Fruit fly (Drosophila melanogaster) whole organism, prepupa: Measurements from ENCODE around the gene CG12009.
A peak's percentile ranks its signal among the peaks of the same experiment; 100 is the strongest.

Experiments used
- CG10631 ChIP-seq: fragments of 200-800 bp; sonication (Bioruptor generic); optimal IDR thresholded peaks from 2 replicates; lab custom pipeline; 2016; ENCODE audit warnings: missing biosample characterization, missing genetic modification characterization
- CG10669 ChIP-seq: fragments of 200-800 bp; sonication (Bioruptor generic); optimal IDR thresholded peaks from 3 replicates; lab custom pipeline; 2018; ENCODE audit warnings: missing biosample characterization, mild to moderate bottlenecking, missing genetic modification characterization, moderate library complexity
- CG11294 ChIP-seq: fragments of 200-800 bp; sonication (Bioruptor generic); IDR thresholded peaks from 2 replicates; pipeline ENCODE4 v1.3.6; 2022; ENCODE audit warnings: missing biosample characterization, missing genetic modification characterization
- CG11762 ChIP-seq: fragments of 200-800 bp; sonication (Bioruptor generic); optimal IDR thresholded peaks from 3 replicates; lab custom pipeline; 2016; ENCODE audit warnings: missing biosample characterization, missing genetic modification characterization; ENCODE audit not compliant: insufficient read depth
- CG15336 ChIP-seq: fragments of 200-800 bp; sonication (Bioruptor generic); IDR thresholded peaks from 2 replicates; pipeline ENCODE4 v1.3.6; 2022; ENCODE audit warnings: missing biosample characterization, missing genetic modification characterization
- CG1621 ChIP-seq: fragments of 200-800 bp; sonication (Bioruptor generic); optimal IDR thresholded peaks from 3 replicates; lab custom pipeline; 2018; ENCODE audit warnings: missing biosample characterization, mild to moderate bottlenecking, missing genetic modification characterization
- CG16779 ChIP-seq: fragments of 200-800 bp; sonication (Bioruptor generic); optimal IDR thresholded peaks from 3 replicates; lab custom pipeline; 2017; ENCODE audit warnings: missing biosample characterization, mild to moderate bottlenecking, missing genetic modification characterization
- CG31627 ChIP-seq: fragments of 200-800 bp; sonication (Bioruptor generic); optimal IDR thresholded peaks from 3 replicates; lab custom pipeline; 2016; ENCODE audit warnings: missing biosample characterization, missing genetic modification characterization
- CG32006 ChIP-seq: fragments of 200-800 bp; sonication (Bioruptor generic); optimal IDR thresholded peaks from 3 replicates; lab custom pipeline; 2017; ENCODE audit warnings: missing biosample characterization, mild to moderate bottlenecking, missing genetic modification characterization
- CG34406 ChIP-seq: fragments of 200-800 bp; sonication (Bioruptor generic); optimal IDR thresholded peaks from 3 replicates; lab custom pipeline; 2016; ENCODE audit warnings: missing biosample characterization, missing genetic modification characterization
- CG3919 ChIP-seq: fragments of 200-800 bp; sonication (Bioruptor generic); optimal IDR thresholded peaks from 3 replicates; lab custom pipeline; 2016; ENCODE audit warnings: missing biosample characterization, missing genetic modification characterization
- CG4318 ChIP-seq: fragments of 200-800 bp; sonication (Bioruptor generic); optimal IDR thresholded peaks from 3 replicates; lab custom pipeline; 2017; ENCODE audit warnings: missing biosample characterization, mild to moderate bottlenecking, missing genetic modification characterization
- CG6163 ChIP-seq: fragments of 200-800 bp; sonication (Bioruptor generic); IDR thresholded peaks from 3 replicates; pipeline ENCODE4 v1.3.6; 2022; ENCODE audit warnings: missing biosample characterization, missing genetic modification characterization
- CG6276 ChIP-seq: fragments of 200-800 bp; sonication (Bioruptor generic); optimal IDR thresholded peaks from 2 replicates; lab custom pipeline; 2017; ENCODE audit warnings: missing biosample characterization, mild to moderate bottlenecking, missing genetic modification characterization
- CG6792 ChIP-seq: fragments of 200-800 bp; sonication (Bioruptor generic); optimal IDR thresholded peaks from 3 replicates; lab custom pipeline; 2016; ENCODE audit warnings: missing biosample characterization, missing genetic modification characterization
- CG6808 ChIP-seq: fragments of 200-800 bp; sonication (Bioruptor generic); optimal IDR thresholded peaks from 3 replicates; lab custom pipeline; 2017; ENCODE audit warnings: missing biosample characterization, missing genetic modification characterization, mild to moderate bottlenecking, moderate library complexity, missing genetic modification reagents
- CG6854 ChIP-seq: fragments of 200-800 bp; sonication (Bioruptor generic); optimal IDR thresholded peaks from 2 replicates; lab custom pipeline; 2017; ENCODE audit warnings: missing biosample characterization, mild to moderate bottlenecking, missing genetic modification characterization
- CG8119 ChIP-seq: fragments of 200-800 bp; sonication (Bioruptor generic); IDR thresholded peaks from 3 replicates; pipeline ENCODE4 v1.3.6; 2022; ENCODE audit warnings: missing biosample characterization, missing genetic modification characterization
- CG8319 ChIP-seq: fragments of 200-800 bp; sonication (Bioruptor generic); optimal IDR thresholded peaks from 3 replicates; lab custom pipeline; 2016; ENCODE audit warnings: missing biosample characterization, missing genetic modification characterization
- CG8632 ChIP-seq: fragments of 200-800 bp; sonication (Bioruptor generic); optimal IDR thresholded peaks from 3 replicates; lab custom pipeline; 2016; ENCODE audit warnings: missing biosample characterization, missing genetic modification characterization
- CG9139 ChIP-seq: fragments of 200-800 bp; sonication (Bioruptor generic); optimal IDR thresholded peaks from 3 replicates; lab custom pipeline; 2017; ENCODE audit warnings: missing biosample characterization, mild to moderate bottlenecking, missing genetic modification characterization
- Eip78C ChIP-seq: fragments of 200-800 bp; sonication (Bioruptor generic); peaks from one replicate; lab custom pipeline; 2016; ENCODE audit warnings: missing biosample characterization, missing genetic modification characterization
- Eip93F ChIP-seq: fragments of 200-800 bp; sonication (Bioruptor generic); optimal IDR thresholded peaks from 2 replicates; lab custom pipeline; 2016; ENCODE audit warnings: missing biosample characterization, mild to moderate bottlenecking, missing genetic modification characterization
- Ets21C ChIP-seq: fragments of 200-800 bp; sonication (Bioruptor generic); optimal IDR thresholded peaks from 3 replicates; lab custom pipeline; 2016; ENCODE audit warnings: missing biosample characterization, missing genetic modification characterization
- Ets96B ChIP-seq: fragments of 200-800 bp; optimal IDR thresholded peaks from 2 replicates; lab custom pipeline; 2019; ENCODE audit warnings: missing biosample characterization, mild to moderate bottlenecking, missing genetic modification characterization, moderate library complexity
- Gug ChIP-seq: fragments of 200-800 bp; sonication (Bioruptor generic); IDR thresholded peaks from 2 replicates; pipeline ENCODE4 v1.3.6; 2022; ENCODE audit warnings: missing biosample characterization, missing genetic modification characterization
- Hr38 ChIP-seq: sonication (Bioruptor generic); optimal IDR thresholded peaks from 2 replicates; lab custom pipeline; 2016; ENCODE audit warnings: missing biosample characterization, missing genetic modification characterization
- Hr39 ChIP-seq: fragments of 200-800 bp; sonication (Bioruptor generic); optimal IDR thresholded peaks from 2 replicates; lab custom pipeline; 2016; ENCODE audit warnings: missing biosample characterization, missing genetic modification characterization
- Hr4 ChIP-seq: fragments of 200-800 bp; sonication (Bioruptor generic); optimal IDR thresholded peaks from 3 replicates; lab custom pipeline; 2016; ENCODE audit warnings: missing biosample characterization, missing genetic modification characterization
- Met ChIP-seq: fragments of 200-800 bp; sonication (Bioruptor generic); optimal IDR thresholded peaks from 3 replicates; lab custom pipeline; 2016; ENCODE audit warnings: missing biosample characterization, missing genetic modification characterization
- OdsH ChIP-seq: fragments of 200-800 bp; sonication (Bioruptor generic); optimal IDR thresholded peaks from 3 replicates; lab custom pipeline; 2016; ENCODE audit warnings: missing biosample characterization, missing genetic modification characterization
- Smox ChIP-seq: fragments of 200-800 bp; sonication (Bioruptor generic); optimal IDR thresholded peaks from 3 replicates; lab custom pipeline; 2016; ENCODE audit warnings: missing biosample characterization, missing genetic modification characterization
- Sox102F ChIP-seq: fragments of 200-800 bp; sonication (Bioruptor generic); optimal IDR thresholded peaks from 2 replicates; lab custom pipeline; 2016; ENCODE audit warnings: missing biosample characterization, mild to moderate bottlenecking, missing genetic modification characterization
- Sox14 ChIP-seq: fragments of 200-800 bp; sonication (Bioruptor generic); optimal IDR thresholded peaks from 3 replicates; lab custom pipeline; 2016; ENCODE audit warnings: missing biosample characterization, missing genetic modification characterization
- Sox15 ChIP-seq: fragments of 200-800 bp; sonication (Bioruptor generic); optimal IDR thresholded peaks from 3 replicates; lab custom pipeline; 2016; ENCODE audit warnings: missing biosample characterization, missing genetic modification characterization
- achi ChIP-seq: fragments of 200-800 bp; sonication (Bioruptor generic); optimal IDR thresholded peaks from 3 replicates; lab custom pipeline; 2016; ENCODE audit warnings: missing biosample characterization, missing genetic modification characterization
- acj6 ChIP-seq: fragments of 200-800 bp; sonication (Bioruptor generic); optimal IDR thresholded peaks from 3 replicates; lab custom pipeline; 2016; ENCODE audit warnings: missing biosample characterization, missing genetic modification characterization
- cyc ChIP-seq: fragments of 200-800 bp; sonication (Bioruptor generic); optimal IDR thresholded peaks from 3 replicates; lab custom pipeline; 2016; ENCODE audit warnings: missing biosample characterization, missing genetic modification characterization
- dsx ChIP-seq: fragments of 200-800 bp; optimal IDR thresholded peaks from 3 replicates; lab custom pipeline; 2019; ENCODE audit warnings: missing biosample characterization, mild to moderate bottlenecking, missing genetic modification characterization, moderate library complexity; ENCODE audit not compliant: poor library complexity, severe bottlenecking
- eg ChIP-seq: fragments of 200-800 bp; sonication (Bioruptor generic); IDR thresholded peaks from 3 replicates; pipeline ENCODE4 v1.3.6; 2022; ENCODE audit warnings: missing biosample characterization, missing genetic modification characterization
- fd85E ChIP-seq: fragments of 200-800 bp; sonication (Bioruptor generic); optimal IDR thresholded peaks from 3 replicates; lab custom pipeline; 2016; ENCODE audit warnings: missing biosample characterization, missing genetic modification characterization
- fkh ChIP-seq: fragments of 200-800 bp; sonication (Bioruptor generic); optimal IDR thresholded peaks from 3 replicates; lab custom pipeline; 2017; ENCODE audit warnings: missing biosample characterization, mild to moderate bottlenecking, missing genetic modification characterization, moderate library complexity
- lz ChIP-seq: fragments of 200-800 bp; sonication (Bioruptor generic); optimal IDR thresholded peaks from 3 replicates; lab custom pipeline; 2016; ENCODE audit warnings: missing biosample characterization, missing genetic modification characterization
- net ChIP-seq: fragments of 200-800 bp; sonication (Bioruptor generic); optimal IDR thresholded peaks from 3 replicates; lab custom pipeline; 2016; ENCODE audit warnings: missing biosample characterization, missing genetic modification characterization
- pdm3 ChIP-seq: fragments of 200-800 bp; sonication (Bioruptor generic); optimal IDR thresholded peaks from 3 replicates; lab custom pipeline; 2016; ENCODE audit warnings: missing biosample characterization, missing genetic modification characterization
- salr ChIP-seq, 2 experiments: fragments of 200-800 bp; sonication (Bioruptor generic); optimal IDR thresholded peaks; 3 replicates each; lab custom pipeline; 2016 to 2018; ENCODE audit warnings: missing biosample characterization in 2 of 2, missing genetic modification characterization in 2 of 2, mild to moderate bottlenecking in 1 of 2
- svp ChIP-seq: fragments of 200-800 bp; sonication (Bioruptor generic); peaks from one replicate; lab custom pipeline; 2016; ENCODE audit warnings: missing biosample characterization, missing genetic modification characterization
- topi ChIP-seq: fragments of 200-800 bp; sonication (Bioruptor generic); optimal IDR thresholded peaks from 3 replicates; lab custom pipeline; 2016; ENCODE audit warnings: missing biosample characterization, missing genetic modification characterization
- vri ChIP-seq: fragments of 200-800 bp; sonication (Bioruptor generic); optimal IDR thresholded peaks from 3 replicates; lab custom pipeline; 2016; ENCODE audit warnings: missing biosample characterization, mild to moderate bottlenecking, missing genetic modification characterization

CG12009 gene

DNA sequence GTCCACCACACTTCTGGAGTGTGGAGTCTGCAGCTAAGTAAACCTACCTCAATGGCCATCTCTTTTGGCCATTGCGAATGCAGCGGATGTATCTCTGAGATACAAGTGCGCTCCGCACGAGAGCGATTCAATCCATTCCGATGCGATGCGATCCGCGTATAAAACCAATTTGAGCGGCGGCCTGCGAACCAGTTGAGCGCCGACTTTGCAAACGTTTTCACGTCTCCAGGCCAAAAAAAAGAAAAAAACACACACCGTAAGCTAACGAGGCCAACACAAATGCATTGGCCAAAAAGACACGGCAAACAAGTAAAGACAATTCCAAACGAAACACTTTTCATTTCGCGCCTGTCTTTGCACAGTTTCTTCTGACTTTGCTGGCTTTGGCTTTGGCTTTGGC lies 33.6 kb upstream of the CG12009 start, which contains the start of gene ckd (continued):
- TF ChIP-seq lz (GFP tag; lab: Kevin White, UChicago) (no peak), achi (no peak), CG8119 (no peak; the same call in 2 of the 3 replicates), Ets21C (GFP tag; lab: Kevin White, UChicago) (no peak), CG6276 (no peak), CG6808 (GFP tag; lab: Kevin White, UChicago) (no peak), CG11762 (GFP tag; lab: Kevin White, UChicago) (no peak), net (GFP tag; lab: Kevin White, UChicago) (no peak), CG34406 (no peak), CG8319 (no peak), acj6 (GFP tag; lab: Kevin White, UChicago) (no peak), Sox102F (GFP tag; lab: Kevin White, UChicago) (no peak), topi (GFP tag; lab: Kevin White, UChicago) (no peak), CG16779 (no peak), CG8632 (no peak), Smox (GFP tag; lab: Kevin White, UChicago) (no peak), CG6854 (GFP tag; lab: Kevin White, UChicago) (peak; percentile 54), svp (no peak), fd85E (GFP tag; lab: Kevin White, UChicago) (no peak), Eip78C (peak; percentile 62), Hr39 (GFP tag; lab: Kevin White, UChicago) (no peak)

DNA sequence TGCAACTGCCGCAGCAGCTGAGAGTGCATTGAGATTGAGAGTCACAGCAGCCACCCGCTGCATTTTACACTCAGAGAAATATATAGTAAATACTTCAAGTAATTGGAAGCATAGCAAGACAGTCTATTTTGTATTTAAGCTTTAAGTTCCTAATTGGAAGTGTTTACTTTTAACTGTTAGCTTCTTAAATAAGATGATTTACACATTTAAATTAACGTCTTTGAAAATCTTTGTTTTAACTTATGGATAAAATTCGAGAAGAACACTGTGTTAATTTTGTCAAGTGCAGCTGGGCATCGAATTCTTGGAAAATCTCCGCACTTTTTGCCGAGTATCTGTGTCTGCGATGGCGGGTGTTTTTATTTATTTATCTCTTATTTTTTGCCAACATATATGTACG lies 31.6 kb upstream of the CG12009 start:
- TF ChIP-seq Ets21C (GFP tag; lab: Kevin White, UChicago) (peak; percentile 73), salr (GFP tag; optimal IDR thresholded peaks at IDR 0.05; lab: Kevin White, UChicago) (peak; percentile 79 to 89), Sox102F (GFP tag; lab: Kevin White, UChicago) (peak; percentile 83), CG11762 (GFP tag; lab: Kevin White, UChicago) (peak; percentile 76), Hr4 (GFP tag; lab: Kevin White, UChicago) (peak; percentile 86), Met (peak; percentile 82), CG32006 (GFP tag; lab: Kevin White, UChicago) (peak; percentile 82), CG4318 (GFP tag; lab: Kevin White, UChicago) (peak; percentile 62), CG15336 (GFP tag; lab: Robert Waterston, UW) (peak; percentile 89), Gug (GFP tag; lab: Robert Waterston, UW) (peak; percentile 82), CG9139 (GFP tag; lab: Kevin White, UChicago) (peak; percentile 90), OdsH (GFP tag; lab: Kevin White, UChicago) (peak; percentile 85), CG6808 (GFP tag; lab: Kevin White, UChicago) (peak; percentile 93), CG34406 (peak; percentile 85), dsx (GFP tag; lab: Kevin White, UChicago) (peak; percentile 93), CG6163 (peak; percentile 78), CG1621 (tag; lab: Kevin White, UChicago) (peak; percentile 91), Ets96B (tag; lab: Kevin White, UChicago) (peak; percentile 91), CG10669 (GFP tag; lab: Kevin White, UChicago) (peak; percentile 92), Sox15 (GFP tag; lab: Kevin White, UChicago) (peak; percentile 61), CG11294 (GFP tag; lab: Robert Waterston, UW) (no peak; the same call in none of the 2 replicates), achi (peak; percentile 85), Eip78C (peak; percentile 98), Eip93F (GFP tag; lab: Kevin White, UChicago) (peak; percentile 35), topi (GFP tag; lab: Kevin White, UChicago) (peak; percentile 87), CG10631 (GFP tag; lab: Kevin White, UChicago) (peak; percentile 91), fd85E (GFP tag; lab: Kevin White, UChicago) (peak; percentile 50), eg (GFP tag; lab: Robert Waterston, UW) (peak; percentile 95), cyc (GFP tag; lab: Kevin White, UChicago) (peak; percentile 81), vri (GFP tag; lab: Kevin White, UChicago) (peak; percentile 57), CG3919 (GFP tag; lab: Kevin White, UChicago) (peak; percentile 87), net (GFP tag; lab: Kevin White, UChicago) (peak; percentile 89), CG6792 (peak; percentile 91), svp (peak; percentile 91), pdm3 (GFP tag; lab: Kevin White, UChicago) (peak; percentile 88), Hr38 (GFP tag; lab: Kevin White, UChicago) (no peak), fkh (GFP tag; lab: Kevin White, UChicago) (no peak), lz (GFP tag; lab: Kevin White, UChicago) (peak; percentile 85), CG31627 (GFP tag; lab: Kevin White, UChicago) (peak; percentile 82), CG16779 (peak; percentile 71), CG6854 (GFP tag; lab: Kevin White, UChicago) (peak; percentile 67), Sox14 (GFP tag; lab: Kevin White, UChicago) (peak; percentile 86)
